Worm (Caenorhabditis elegans): ENCODE measurements around the gene sri-47.

ce11 chrII:2707872-2708271 lies 51.2 kb downstream of the sri-47 start, which contains the start of gene Y47G7B.2:
- TF ChIP-seq ceh-6 (GFP tag; optimal IDR thresholded peaks at IDR 0.05) (no peak), unc-55 (GFP tag; optimal IDR thresholded peaks at IDR 0.05) (no peak), hlh-15 (tag; optimal IDR thresholded peaks at IDR 0.05) (no peak)

Data from whole organism, late embryonic.